Worm (Caenorhabditis elegans): Measurements from ENCODE around the gene vang-1.

vang-1 gene

DNA sequence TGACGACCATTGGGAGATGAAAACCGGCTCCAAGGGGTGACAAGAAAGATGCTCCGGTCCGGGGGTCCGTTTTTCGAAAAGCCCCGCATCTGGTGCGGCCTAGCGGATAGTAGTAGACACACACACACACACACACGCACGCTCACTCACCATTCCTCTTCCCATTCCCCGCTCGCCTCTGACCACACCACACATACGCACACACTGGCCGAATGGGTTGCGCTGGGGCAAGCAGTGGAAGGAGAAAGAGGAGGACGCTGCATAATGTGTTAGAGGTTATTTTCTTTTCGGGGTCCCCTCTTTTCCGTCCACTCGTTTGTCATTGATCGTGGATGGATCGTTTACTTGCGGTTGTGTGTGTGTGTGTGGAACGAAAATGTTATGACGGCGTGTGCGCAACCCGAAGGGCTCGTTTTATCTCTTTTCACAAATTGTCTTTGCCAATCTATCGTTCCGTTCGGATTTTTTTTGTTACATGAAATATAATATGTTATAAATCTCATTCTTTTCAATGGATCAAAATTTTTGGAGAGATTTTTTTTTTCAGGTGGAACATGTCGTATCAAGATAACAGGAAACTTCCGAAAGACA, at the start of gene vang-1:
Gene vang-1 (plus strand): TSS at position 541 of the 591 bp plus-strand sequence.
- TF ChIP-seq ceh-45 (GFP tag; IDR thresholded peaks at IDR 0.05), result no peak
- TF ChIP-seq che-1 (tag; optimal IDR thresholded peaks at IDR 0.05), result no peak
- no peak for TF ChIP-seq pax-1 (tag; optimal IDR thresholded peaks at IDR 0.05)
- TF ChIP-seq K09A11.1 (tag; optimal IDR thresholded peaks at IDR 0.05; ENCODE audit: insufficient read depth), result no peak
- peak; percentile 65 for TF ChIP-seq nfya-1 (tag; optimal IDR thresholded peaks at IDR 0.05)
- no peak for TF ChIP-seq ceh-24 (tag; optimal IDR thresholded peaks at IDR 0.05)
- TF ChIP-seq hlh-6 (tag; optimal IDR thresholded peaks at IDR 0.05), result peak; percentile 39
- TF ChIP-seq ztf-16 (tag; optimal IDR thresholded peaks at IDR 0.05), result peak; percentile 3
- TF ChIP-seq gmeb-2 (tag; optimal IDR thresholded peaks at IDR 0.05), result no peak
- peak; percentile 57 for TF ChIP-seq ceh-6 (GFP tag; optimal IDR thresholded peaks at IDR 0.05)
- no peak for TF ChIP-seq ceh-30 (tag; optimal IDR thresholded peaks at IDR 0.05)
- TF ChIP-seq ceh-31 (tag; optimal IDR thresholded peaks at IDR 0.05), result peak; percentile 67
- TF ChIP-seq pag-3 (tag; optimal IDR thresholded peaks at IDR 0.05; ENCODE audit: borderline replicate concordance), result no peak
- TF ChIP-seq ama-1 (optimal IDR thresholded peaks at IDR 0.05), result no peak
- TF ChIP-seq zip-5 (tag; optimal IDR thresholded peaks at IDR 0.05), result no peak
- peak; percentile 53 for TF ChIP-seq sox-4 (tag; optimal IDR thresholded peaks at IDR 0.05)
- TF ChIP-seq fax-1 (tag; optimal IDR thresholded peaks at IDR 0.05), result no peak
- TF ChIP-seq lin-11 (tag; optimal IDR thresholded peaks at IDR 0.05), result no peak
- TF ChIP-seq ceh-48 (tag; optimal IDR thresholded peaks at IDR 0.05), result no peak
- TF ChIP-seq fkh-10 (GFP tag; optimal IDR thresholded peaks at IDR 0.05), result no peak
- peak; percentile 32 for TF ChIP-seq ceh-9 (tag; optimal IDR thresholded peaks at IDR 0.05)
- no peak for TF ChIP-seq nhr-11 (tag; optimal IDR thresholded peaks at IDR 0.05)
- TF ChIP-seq syd-9 (tag; optimal IDR thresholded peaks at IDR 0.05), result peak; percentile 63
- no peak for TF ChIP-seq Y22D7AL.16 (tag; optimal IDR thresholded peaks at IDR 0.05)
- TF ChIP-seq unc-3 (GFP tag; conservative IDR thresholded peaks at IDR 0.05), result no peak
- TF ChIP-seq unc-3 (tag; optimal IDR thresholded peaks at IDR 0.05), result no peak
- TF ChIP-seq pha-4 (tag; optimal IDR thresholded peaks at IDR 0.05), result no peak
- TF ChIP-seq pha-2 (tag; optimal IDR thresholded peaks at IDR 0.05), result no peak
- TF ChIP-seq ref-2 (tag; optimal IDR thresholded peaks at IDR 0.05), result peak; percentile 77
- peak; percentile 33 for TF ChIP-seq madf-2 (tag; optimal IDR thresholded peaks at IDR 0.05)
- TF ChIP-seq unc-86 (tag; optimal IDR thresholded peaks at IDR 0.05), result no peak
- TF ChIP-seq C08G9.2 (tag; optimal IDR thresholded peaks at IDR 0.05), result peak; percentile 53
- no peak for TF ChIP-seq nhr-232 (tag; optimal IDR thresholded peaks at IDR 0.05)
- no peak for TF ChIP-seq elt-4 (tag; optimal IDR thresholded peaks at IDR 0.05)
- no peak for TF ChIP-seq hlh-30 (tag; optimal IDR thresholded peaks at IDR 0.05; ENCODE audit: insufficient read depth)
- TF ChIP-seq tbx-7 (tag; optimal IDR thresholded peaks at IDR 0.05), result no peak
- no peak for TF ChIP-seq mec-3 (tag; optimal IDR thresholded peaks at IDR 0.05; ENCODE audit: borderline replicate concordance)
- TF ChIP-seq sdc-2 (tag; optimal IDR thresholded peaks at IDR 0.05), result peak; percentile 70
- TF ChIP-seq pros-1 (tag; optimal IDR thresholded peaks at IDR 0.05), result peak; percentile 19
- TF ChIP-seq npax-4 (tag; optimal IDR thresholded peaks at IDR 0.05), result no peak
- TF ChIP-seq tbx-2 (tag; optimal IDR thresholded peaks at IDR 0.05), result peak; percentile 74
- peak; percentile 25 for TF ChIP-seq ceh-2 (tag; optimal IDR thresholded peaks at IDR 0.05)
- TF ChIP-seq ceh-34 (tag; optimal IDR thresholded peaks at IDR 0.05), result peak; percentile 58
- no peak for TF ChIP-seq lim-6 (tag; optimal IDR thresholded peaks at IDR 0.05)
- no peak for TF ChIP-seq ets-4 (tag; optimal IDR thresholded peaks at IDR 0.05)
- TF ChIP-seq dmd-4 (tag; optimal IDR thresholded peaks at IDR 0.05; ENCODE audit: borderline replicate concordance), result no peak
- TF ChIP-seq ttx-3 (tag; optimal IDR thresholded peaks at IDR 0.05), result no peak
- TF ChIP-seq pat-9 (tag; optimal IDR thresholded peaks at IDR 0.05), result peak; percentile 26
- no peak for TF ChIP-seq hlh-15 (tag; optimal IDR thresholded peaks at IDR 0.05)
- TF ChIP-seq pqm-1 (tag; optimal IDR thresholded peaks at IDR 0.05), result no peak
- TF ChIP-seq hlh-13 (GFP tag; optimal IDR thresholded peaks at IDR 0.05), result no peak
- no peak for TF ChIP-seq odd-2 (tag; optimal IDR thresholded peaks at IDR 0.05)
- TF ChIP-seq ceh-22 (tag; optimal IDR thresholded peaks at IDR 0.05), result no peak
- peak; percentile 31 for TF ChIP-seq hlh-8 (tag; optimal IDR thresholded peaks at IDR 0.05)

Measured in whole organism, late embryonic.